Worm (Caenorhabditis elegans) whole organism, L3 larva: ENCODE results near the gene str-115.

Experiments
- ama-1 ChIP-seq: fragments of 150-350 bp; optimal IDR thresholded peaks from 2 replicates; lab custom pipeline; 2018
- ceh-28 ChIP-seq: fragments of 150-350 bp; optimal IDR thresholded peaks from 2 replicates; lab custom pipeline; 2014; ENCODE audit warnings: missing biosample characterization, missing genetic modification reagents, missing genetic modification characterization
- ceh-9 ChIP-seq: sonication (generic microtip); optimal IDR thresholded peaks from 2 replicates; lab custom pipeline; 2018; ENCODE audit warnings: missing biosample characterization, missing genetic modification characterization
- nhr-43 ChIP-seq: sonication (generic microtip); optimal IDR thresholded peaks from 2 replicates; lab custom pipeline; 2016; ENCODE audit warnings: mild to moderate bottlenecking, missing genetic modification characterization, missing compliant biosample characterization; ENCODE audit not compliant: poor library complexity, severe bottlenecking
- nhr-76 ChIP-seq: fragments of 150-350 bp; sonication (generic microtip); optimal IDR thresholded peaks from 5 replicates; lab custom pipeline; 2014; ENCODE audit warnings: missing biosample characterization, missing genetic modification characterization
- pha-4 ChIP-seq: fragments of 150-350 bp; optimal IDR thresholded peaks from 2 replicates; lab custom pipeline; 2014; ENCODE audit warnings: missing biosample characterization, missing genetic modification reagents, missing genetic modification characterization
- ztf-4 ChIP-seq: fragments of 150-350 bp; optimal IDR thresholded peaks from 2 replicates; lab custom pipeline; 2014; ENCODE audit warnings: missing biosample characterization, missing genetic modification characterization

str-115 gene

ce11 chrV:11314025-11314880, 45.4 kb downstream of the str-115 start (continued):
- no peak for TF ChIP-seq nhr-76 (tag; lab: Kevin White, UChicago)
- peak; percentile 88 for TF ChIP-seq pha-4 (tag; lab: Kevin White, UChicago)
- no peak for TF ChIP-seq ama-1 (lab: Kevin White, UChicago)
- peak; percentile 83 for TF ChIP-seq nhr-43 (tag; lab: Kevin White, UChicago)
- TF ChIP-seq ceh-9 (tag; lab: Kevin White, UChicago) = no peak

- TF ChIP-seq ceh-28 (no peak), ztf-4 (tag; lab: Kevin White, UChicago) (no peak)
- TF ChIP-seq, all 47 proteins: peak for 0
Observed at ce11 chrV:11316801-11317200, 47.9 kb downstream of the str-115 start, which contains the start of gene cutl-18. TSS of gene cutl-18 (minus strand) at chrV:11316901.
